Worm (Caenorhabditis elegans) whole organism, late embryonic: ENCODE data around the gene B0416.10.

Experiments used
- C38D4.7 ChIP-seq: fragments of 200-800 bp; sonication (Bioruptor generic); optimal IDR thresholded peaks from 2 replicates; lab custom pipeline; 2018; ENCODE audit warnings: mild to moderate bottlenecking, missing genetic modification characterization, moderate library complexity, missing compliant biosample characterization
- K02D7.2 ChIP-seq: sonication (generic microtip); optimal IDR thresholded peaks from 2 replicates; lab custom pipeline; 2017; ENCODE audit warnings: mild to moderate bottlenecking, missing genetic modification characterization, missing compliant biosample characterization
- T23F11.4 ChIP-seq: fragments of 200-800 bp; sonication (Bioruptor generic); optimal IDR thresholded peaks from 2 replicates; lab custom pipeline; 2018; ENCODE audit warnings: mild to moderate bottlenecking, missing genetic modification characterization, missing compliant biosample characterization
- ama-1 ChIP-seq: fragments of 150-350 bp; optimal IDR thresholded peaks from 2 replicates; lab custom pipeline; 2014
- ceh-18 ChIP-seq: sonication (generic microtip); optimal IDR thresholded peaks from 2 replicates; lab custom pipeline; 2016; ENCODE audit warnings: missing genetic modification characterization, missing compliant biosample characterization
- ceh-30 ChIP-seq: fragments of 150-350 bp; optimal IDR thresholded peaks from 2 replicates; lab custom pipeline; 2014; ENCODE audit warnings: missing biosample characterization, missing genetic modification characterization
- ceh-34 ChIP-seq: sonication (generic microtip); optimal IDR thresholded peaks from 2 replicates; lab custom pipeline; 2016; ENCODE audit warnings: mild to moderate bottlenecking, missing genetic modification characterization, missing compliant biosample characterization
- ceh-45 ChIP-seq: fragments of 200-800 bp; sonication (Bioruptor generic); IDR thresholded peaks from 2 replicates; pipeline ENCODE4 v1.3.6; 2022; ENCODE audit warnings: missing genetic modification reagents, missing genetic modification characterization, missing compliant biosample characterization
- ceh-48 ChIP-seq: sonication (generic microtip); optimal IDR thresholded peaks from 2 replicates; lab custom pipeline; 2016; ENCODE audit warnings: missing genetic modification characterization, inconsistent platforms, missing compliant biosample characterization
- ceh-9 ChIP-seq: sonication (generic microtip); optimal IDR thresholded peaks from 2 replicates; lab custom pipeline; 2016; ENCODE audit warnings: mild to moderate bottlenecking, missing genetic modification characterization, inconsistent platforms, missing compliant biosample characterization
- elt-4 ChIP-seq: sonication (generic microtip); optimal IDR thresholded peaks from 2 replicates; lab custom pipeline; 2016; ENCODE audit warnings: missing genetic modification characterization, missing compliant biosample characterization
- ets-4 ChIP-seq: sonication (generic microtip); optimal IDR thresholded peaks from 2 replicates; lab custom pipeline; 2016; ENCODE audit warnings: missing genetic modification characterization, missing compliant biosample characterization
- eyg-1 ChIP-seq: sonication (generic microtip); optimal IDR thresholded peaks from 2 replicates; lab custom pipeline; 2016; ENCODE audit warnings: missing genotype, missing genetic modification characterization, missing compliant biosample characterization
- fkh-6 ChIP-seq: sonication (generic microtip); optimal IDR thresholded peaks from 2 replicates; lab custom pipeline; 2016; ENCODE audit warnings: missing genetic modification characterization, missing compliant biosample characterization
- gmeb-2 ChIP-seq: sonication (generic microtip); optimal IDR thresholded peaks from 2 replicates; lab custom pipeline; 2016; ENCODE audit warnings: missing genetic modification characterization, inconsistent platforms, missing compliant biosample characterization
- hlh-15 ChIP-seq: sonication (generic microtip); optimal IDR thresholded peaks from 2 replicates; lab custom pipeline; 2016; ENCODE audit warnings: missing genetic modification characterization, missing compliant biosample characterization
- hlh-30 ChIP-seq: sonication (generic microtip); optimal IDR thresholded peaks from 2 replicates; lab custom pipeline; 2017; ENCODE audit warnings: antibody characterized with exemption, missing genetic modification characterization, missing compliant biosample characterization; ENCODE audit not compliant: insufficient read depth
- hlh-8 ChIP-seq: sonication (generic microtip); optimal IDR thresholded peaks from 2 replicates; lab custom pipeline; 2016; ENCODE audit warnings: missing genotype, missing genetic modification characterization, missing compliant biosample characterization
- lim-6 ChIP-seq: sonication (generic microtip); optimal IDR thresholded peaks from 2 replicates; lab custom pipeline; 2016; ENCODE audit warnings: missing genetic modification characterization, missing compliant biosample characterization
- nfya-1 ChIP-seq: sonication (generic microtip); optimal IDR thresholded peaks from 2 replicates; lab custom pipeline; 2017; ENCODE audit warnings: missing genetic modification characterization, mild to moderate bottlenecking, missing compliant biosample characterization, antibody characterized with exemption, moderate library complexity
- nhr-232 ChIP-seq: sonication (generic microtip); optimal IDR thresholded peaks from 2 replicates; lab custom pipeline; 2016; ENCODE audit warnings: missing genetic modification characterization, missing compliant biosample characterization
- npax-4 ChIP-seq: sonication (generic microtip); optimal IDR thresholded peaks from 2 replicates; lab custom pipeline; 2016; ENCODE audit warnings: missing genetic modification characterization, missing compliant biosample characterization
- odd-2 ChIP-seq: sonication (generic microtip); optimal IDR thresholded peaks from 2 replicates; lab custom pipeline; 2017; ENCODE audit warnings: antibody characterized with exemption, mild to moderate bottlenecking, missing genetic modification characterization, missing compliant biosample characterization
- pat-9 ChIP-seq: fragments of 200-800 bp; sonication (Bioruptor generic); optimal IDR thresholded peaks from 2 replicates; lab custom pipeline; 2018; ENCODE audit warnings: mild to moderate bottlenecking, missing genetic modification characterization, moderate library complexity, missing compliant biosample characterization
- pax-1 ChIP-seq: fragments of 150-350 bp; optimal IDR thresholded peaks from 2 replicates; lab custom pipeline; 2014; ENCODE audit warnings: missing biosample characterization, missing genetic modification characterization
- pha-2 ChIP-seq: sonication (generic microtip); optimal IDR thresholded peaks from 2 replicates; lab custom pipeline; 2017; ENCODE audit warnings: mild to moderate bottlenecking, missing genetic modification characterization, missing compliant biosample characterization
- pha-4 ChIP-seq: fragments of 150-350 bp; optimal IDR thresholded peaks from 2 replicates; lab custom pipeline; 2018; ENCODE audit warnings: missing biosample characterization, missing genetic modification reagents, missing genetic modification characterization
- pros-1 ChIP-seq: fragments of 150-350 bp; optimal IDR thresholded peaks from 2 replicates; lab custom pipeline; 2014; ENCODE audit warnings: missing biosample characterization, missing genetic modification reagents, missing genetic modification characterization
- rnt-1 ChIP-seq: sonication (generic microtip); optimal IDR thresholded peaks from 2 replicates; lab custom pipeline; 2016; ENCODE audit warnings: missing genetic modification characterization, missing compliant biosample characterization
- syd-9 ChIP-seq: sonication (generic microtip); optimal IDR thresholded peaks from 2 replicates; lab custom pipeline; 2016; ENCODE audit warnings: mild to moderate bottlenecking, missing genetic modification characterization, moderate library complexity, missing compliant biosample characterization
- tbx-2 ChIP-seq: sonication (generic microtip); optimal IDR thresholded peaks from 2 replicates; lab custom pipeline; 2016; ENCODE audit warnings: missing genetic modification characterization, missing compliant biosample characterization
- tbx-7 ChIP-seq: sonication (generic microtip); optimal IDR thresholded peaks from 2 replicates; lab custom pipeline; 2016; ENCODE audit warnings: missing genotype, missing genetic modification characterization, missing compliant biosample characterization
- unc-3 ChIP-seq, 2 experiments: fragments of 200-800 bp in 1 of 2; sonication (Bioruptor generic) in 1 of 2; sonication (generic microtip) in 1 of 2; conservative IDR thresholded peaks in 1 of 2; optimal IDR thresholded peaks in 1 of 2; 2 replicates each; pipeline versions ENCODE4 v1.3.6 to Lab custom; 2016 to 2022; ENCODE audit warnings: missing compliant biosample characterization in 2 of 2, missing genetic modification characterization in 2 of 2, missing genetic modification reagents in 1 of 2
- unc-42 ChIP-seq: sonication (generic microtip); optimal IDR thresholded peaks from 2 replicates; lab custom pipeline; 2016; ENCODE audit warnings: missing genotype, missing genetic modification characterization, missing compliant biosample characterization
- unc-55 ChIP-seq: sonication (generic microtip); optimal IDR thresholded peaks from 2 replicates; lab custom pipeline; 2017; ENCODE audit warnings: missing biosample characterization, missing genetic modification reagents, missing genetic modification characterization
- unc-86 ChIP-seq: sonication (generic microtip); optimal IDR thresholded peaks from 2 replicates; lab custom pipeline; 2016; ENCODE audit warnings: missing genetic modification characterization, missing compliant biosample characterization
- zip-5 ChIP-seq: sonication (generic microtip); optimal IDR thresholded peaks from 2 replicates; lab custom pipeline; 2016; ENCODE audit warnings: missing genetic modification characterization, missing compliant biosample characterization

Gene B0416.10

ce11 chrX:9303422-9303821 lies 28.9 kb upstream of the B0416.10 start, which contains the start of gene tmc-2 (continued):
- TF ChIP-seq pros-1 (tag; lab: Kevin White, UChicago): no peak

ce11 chrX:9302763-9303162 lies 28.3 kb upstream of the B0416.10 start:
- TF ChIP-seq unc-86 (tag; lab: Kevin White, UChicago): no peak
- no peak for TF ChIP-seq ceh-48 (tag; lab: Kevin White, UChicago)
- no peak for TF ChIP-seq tbx-7 (tag; lab: Kevin White, UChicago)
- no peak for TF ChIP-seq C38D4.7
- TF ChIP-seq unc-42: no peak
- TF ChIP-seq ets-4 (tag; lab: Kevin White, UChicago): no peak
- TF ChIP-seq pax-1 (tag; lab: Kevin White, UChicago): no peak
- TF ChIP-seq ceh-18 (tag; lab: Kevin White, UChicago): no peak
- TF ChIP-seq ceh-9: no peak
- TF ChIP-seq unc-3 (GFP tag; conservative IDR thresholded peaks at IDR 0.05; lab: Robert Waterston, UW): no peak
- no peak for TF ChIP-seq unc-3 (tag; optimal IDR thresholded peaks at IDR 0.05; lab: Kevin White, UChicago)
- TF ChIP-seq ama-1 (lab: Kevin White, UChicago): no peak
- TF ChIP-seq syd-9 (tag; lab: Kevin White, UChicago): no peak
- TF ChIP-seq eyg-1 (tag; lab: Kevin White, UChicago): no peak
- no peak for TF ChIP-seq hlh-15

- TF ChIP-seq lim-6 (tag; lab: Kevin White, UChicago): no peak
- TF ChIP-seq odd-2 (tag; lab: Kevin White, UChicago): no peak
- no peak for TF ChIP-seq npax-4
- TF ChIP-seq unc-55 (GFP tag; lab: Kevin White, UChicago): peak; percentile 20
- TF ChIP-seq pat-9 (tag; lab: Kevin White, UChicago): peak; percentile 3
- peak; percentile 39 for TF ChIP-seq rnt-1
- no peak for TF ChIP-seq pha-2 (tag; lab: Kevin White, UChicago)
- TF ChIP-seq nfya-1 (tag; lab: Kevin White, UChicago): peak; percentile 19
- peak; percentile 26 for TF ChIP-seq hlh-30 (tag; lab: Kevin White, UChicago)
- TF ChIP-seq tbx-2 (tag; lab: Kevin White, UChicago): peak; percentile 17
- no peak for TF ChIP-seq ceh-45 (GFP tag; lab: Robert Waterston, UW)
- TF ChIP-seq ceh-30 (tag; lab: Kevin White, UChicago): no peak
- TF ChIP-seq, all 69 proteins: peak for 6
These were observed 25.9 kb upstream of the B0416.10 start for ce11 chrX:9300379-9300778.

- TF ChIP-seq T23F11.4 (GFP tag; lab: Kevin White, UChicago): no peak
- TF ChIP-seq ama-1 (lab: Kevin White, UChicago): no peak
- no peak for TF ChIP-seq ceh-34 (tag; lab: Kevin White, UChicago)
- no peak for TF ChIP-seq gmeb-2 (tag; lab: Kevin White, UChicago)
- no peak for TF ChIP-seq zip-5 (tag; lab: Kevin White, UChicago)
- TF ChIP-seq hlh-8 (tag; lab: Kevin White, UChicago): no peak
- no peak for TF ChIP-seq K02D7.2 (tag; lab: Kevin White, UChicago)
- TF ChIP-seq pros-1 (tag; lab: Kevin White, UChicago): no peak
- no peak for TF ChIP-seq ets-4 (tag; lab: Kevin White, UChicago)
- TF ChIP-seq nhr-232 (tag; lab: Kevin White, UChicago): no peak
- TF ChIP-seq fkh-6 (tag; lab: Kevin White, UChicago): no peak
- TF ChIP-seq pax-1 (tag; lab: Kevin White, UChicago): no peak
- TF ChIP-seq pha-4 (tag; lab: Kevin White, UChicago): no peak
- TF ChIP-seq ceh-30 (tag; lab: Kevin White, UChicago): no peak
- TF ChIP-seq elt-4 (tag; lab: Kevin White, UChicago): no peak
These were observed 24.4 kb upstream of the B0416.10 start, which contains the start of gene B0416.2 for ce11 chrX:9298846-9299245. Gene B0416.2, plus strand, starts transcription at chrX:9299146.
